Worm (Caenorhabditis elegans) whole organism, mixed stage, embryonic: ENCODE measurements around the gene F15G9.1.

Experiments
- mls-2 ChIP-seq: sonication (generic microtip); optimal IDR thresholded peaks from 2 replicates; lab custom pipeline; 2016; ENCODE audit warnings: mild to moderate bottlenecking, missing genetic modification characterization, moderate library complexity, missing compliant biosample characterization
- nhr-237 ChIP-seq: fragments of 150-350 bp; optimal IDR thresholded peaks from 2 replicates; lab custom pipeline; 2014; ENCODE audit warnings: missing biosample characterization, missing genetic modification characterization
- sem-2 ChIP-seq: fragments of 200-800 bp; sonication (Bioruptor generic); optimal IDR thresholded peaks from 2 replicates; lab custom pipeline; 2018; ENCODE audit warnings: mild to moderate bottlenecking, missing genetic modification characterization, missing compliant biosample characterization

DNA sequence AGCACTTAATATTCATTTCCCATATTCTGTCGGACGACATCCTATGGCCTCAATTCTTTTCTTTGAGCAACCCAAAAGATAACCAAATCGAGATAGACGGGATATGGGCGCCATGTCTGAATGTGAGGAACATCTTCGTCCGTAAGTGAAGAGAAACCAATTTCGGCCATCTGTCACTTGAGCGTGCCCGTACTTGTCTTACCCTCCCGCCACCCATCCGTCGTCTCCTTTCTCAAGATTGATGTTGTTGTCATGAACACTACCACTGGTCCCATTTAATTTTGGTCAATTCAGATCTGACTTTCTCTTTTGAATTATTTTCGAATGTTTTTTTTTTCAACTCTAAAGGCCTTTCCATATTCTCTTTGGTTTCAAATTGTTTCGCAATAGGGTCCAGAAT, 3.4 kb upstream of the F15G9.1 start:
- no peak for TF ChIP-seq sem-2 (GFP tag; lab: Kevin White, UChicago)
- TF ChIP-seq nhr-237 (tag; lab: Kevin White, UChicago): no peak
- TF ChIP-seq mls-2 (tag; lab: Kevin White, UChicago): no peak
